Fruit fly (Drosophila melanogaster) S2 (cell line): ENCODE measurements around the gene Akh.

ENCODE experiments used
- CG8478 ChIP-seq: fragments of >200 bp; optimal IDR thresholded peaks from 2 replicates; lab custom pipeline; 2018
- CTCF ChIP-seq, 2 experiments: fragments of >200 bp; optimal IDR thresholded peaks; 2 replicates each; lab custom pipeline; 2018

- no peak for TF ChIP-seq CTCF (optimal IDR thresholded peaks at IDR 0.05; lab: Kevin White, UChicago)
- TF ChIP-seq CG8478 = no peak
Measured at dm6 chr3L:4115701-4116100, 25.6 kb upstream of the Akh start.
